Fruit fly (Drosophila melanogaster): ENCODE data around the gene ssp3.

DNA sequence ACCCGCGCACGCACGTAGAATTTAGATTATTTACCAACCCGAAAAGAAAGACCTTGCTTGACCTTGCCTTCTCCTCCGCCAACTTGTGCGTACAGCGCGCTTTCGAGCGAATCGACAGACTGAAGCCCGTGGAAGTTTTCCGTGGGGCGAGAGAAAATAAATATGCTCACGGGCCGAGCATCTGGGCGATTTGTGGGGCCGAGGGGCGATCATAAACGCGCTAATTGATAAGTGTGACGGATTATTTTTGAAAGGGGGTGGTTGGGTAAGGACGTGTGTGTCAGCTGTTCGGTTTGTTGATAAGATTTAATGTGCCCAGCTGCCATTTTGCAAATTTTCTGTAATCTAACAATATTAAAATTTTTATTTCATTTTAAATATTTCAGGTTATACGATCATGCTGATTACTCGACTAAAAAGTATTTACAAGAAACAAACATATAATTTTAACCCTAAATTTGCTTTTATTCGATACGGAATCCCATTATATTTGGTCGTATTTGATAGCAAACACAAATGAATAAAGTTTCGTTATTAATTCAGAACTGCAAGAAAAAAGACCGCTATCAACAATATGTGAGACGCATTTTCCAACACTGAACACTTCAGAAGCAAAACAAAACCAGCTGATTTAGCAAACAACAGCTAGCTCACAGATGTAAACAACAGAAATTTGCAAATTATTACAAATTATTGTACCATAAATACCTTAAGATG lies 30.5 kb upstream of the ssp3 start, which contains the start of the genes L2HGDH and CG10431:
- TF ChIP-seq CG12768 (GFP tag; optimal IDR thresholded peaks at IDR 0.05): peak; percentile 80
- TF ChIP-seq Clk (GFP tag; optimal IDR thresholded peaks at IDR 0.05): peak; percentile 57
- no peak for TF ChIP-seq kay (GFP tag; ENCODE audit: borderline replicate concordance)
- peak; percentile 83 for TF ChIP-seq toe (GFP tag; optimal IDR thresholded peaks at IDR 0.05)
- TF ChIP-seq pad (GFP tag; optimal IDR thresholded peaks at IDR 0.05): peak; percentile 73
- TF ChIP-seq CG11617 (GFP tag; optimal IDR thresholded peaks at IDR 0.05): peak; percentile 83
- TF ChIP-seq CG1620 (GFP tag; optimal IDR thresholded peaks at IDR 0.05): peak; percentile 59
- TF ChIP-seq CG5204 (GFP tag; optimal IDR thresholded peaks at IDR 0.05): no peak
- peak; percentile 60 for TF ChIP-seq Hr96 (GFP tag; optimal IDR thresholded peaks at IDR 0.05)
- peak; percentile 68 for TF ChIP-seq CG14711 (tag; optimal IDR thresholded peaks at IDR 0.05)
- TF ChIP-seq cic (GFP tag; optimal IDR thresholded peaks at IDR 0.05): peak; percentile 84
- TF ChIP-seq cnc (optimal IDR thresholded peaks at IDR 0.05): no peak
